Fruit fly (Drosophila melanogaster) whole organism, pupa: ENCODE data around the gene CG44325.

Source experiments
- CG12605 ChIP-seq: fragments of 200-800 bp; sonication (Bioruptor generic); IDR thresholded peaks from 2 replicates; pipeline ENCODE4 v1.3.6; 2022; ENCODE audit warnings: missing biosample characterization, missing genetic modification characterization
- CG4496 ChIP-seq: fragments of 200-800 bp; sonication (Bioruptor generic); IDR thresholded peaks from 3 replicates; pipeline ENCODE4 v1.3.6; 2022; ENCODE audit warnings: missing biosample characterization, missing genetic modification characterization
- Pif1B ChIP-seq: fragments of 200-800 bp; sonication (Bioruptor generic); optimal IDR thresholded peaks from 3 replicates; lab custom pipeline; 2016; ENCODE audit warnings: missing biosample characterization, missing genetic modification characterization

dm6 chrX:9082600-9082999 is 4.3 kb upstream of the CG44325 start, which contains the start of gene APC4:
- TF ChIP-seq Pif1B (GFP tag; lab: Kevin White, UChicago) (no peak), CG12605 (GFP tag; lab: Robert Waterston, UW) (no peak), CG4496 (GFP tag; lab: Robert Waterston, UW) (no peak)
